Worm (Caenorhabditis elegans) whole organism, L3 larva: ENCODE results near the gene F21C10.9.

ENCODE experiments used
- ceh-9 ChIP-seq: sonication (generic microtip); optimal IDR thresholded peaks from 2 replicates; lab custom pipeline; 2018; ENCODE audit warnings: missing biosample characterization, missing genetic modification characterization
- egl-27 ChIP-seq: sonication (generic microtip); optimal IDR thresholded peaks from 4 replicates; lab custom pipeline; 2017; ENCODE audit warnings: missing biosample characterization, missing genetic modification reagents, missing genetic modification characterization
- elt-1 ChIP-seq: fragments of 150-350 bp; optimal IDR thresholded peaks from 2 replicates; lab custom pipeline; 2014; ENCODE audit warnings: missing biosample characterization, missing genetic modification characterization
- mdl-1 ChIP-seq: fragments of 150-350 bp; optimal IDR thresholded peaks from 2 replicates; lab custom pipeline; 2014; ENCODE audit warnings: missing biosample characterization, missing genetic modification characterization
- nhr-28 ChIP-seq: fragments of 150-350 bp; optimal IDR thresholded peaks from 2 replicates; lab custom pipeline; 2014; ENCODE audit warnings: missing biosample characterization, missing genetic modification characterization
- nhr-76 ChIP-seq: fragments of 150-350 bp; sonication (generic microtip); optimal IDR thresholded peaks from 5 replicates; lab custom pipeline; 2014; ENCODE audit warnings: missing biosample characterization, missing genetic modification characterization
- snpc-4 ChIP-seq: fragments of 150-350 bp; optimal IDR thresholded peaks from 2 replicates; lab custom pipeline; 2014; ENCODE audit warnings: missing biosample characterization, missing genetic modification characterization
- zag-1 ChIP-seq: fragments of 150-350 bp; optimal IDR thresholded peaks from 2 replicates; lab custom pipeline; 2014; ENCODE audit warnings: missing biosample characterization, missing genetic modification characterization
- ztf-11 ChIP-seq: fragments of 150-350 bp; optimal IDR thresholded peaks from 2 replicates; lab custom pipeline; 2014; ENCODE audit warnings: missing biosample characterization, missing genetic modification characterization

DNA sequence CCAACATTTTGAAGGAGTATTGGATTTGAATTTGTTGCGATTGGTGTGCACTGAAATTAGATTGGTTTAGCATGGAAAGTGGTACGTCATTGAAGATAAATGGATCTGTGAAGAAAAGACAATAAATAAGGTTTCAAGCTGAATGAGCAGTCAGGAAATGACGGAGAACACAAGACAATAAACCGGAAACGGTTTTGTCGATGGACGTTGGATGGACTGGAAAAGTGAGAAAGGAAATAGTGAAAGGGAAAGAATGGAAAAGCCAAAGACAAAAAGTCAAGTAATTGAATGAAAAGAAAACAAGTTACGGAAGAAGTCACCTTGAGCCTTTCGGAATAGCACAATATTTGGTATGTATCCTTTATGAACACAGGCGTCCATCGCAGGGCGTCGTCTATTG is 22.2 kb downstream of the F21C10.9 start, which contains the start of gene T27E4.7:
- TF ChIP-seq mdl-1 (no peak), snpc-4 (tag; lab: Kevin White, UChicago) (no peak), elt-1 (tag; lab: Kevin White, UChicago) (no peak), nhr-76 (no peak), ztf-11 (tag; lab: Kevin White, UChicago) (no peak), egl-27 (tag; lab: Kevin White, UChicago) (no peak), ceh-9 (tag; lab: Kevin White, UChicago) (no peak), zag-1 (no peak), nhr-28 (tag; lab: Kevin White, UChicago) (no peak)
